Fruit fly (Drosophila melanogaster) whole organism, embryonic: Measurements from ENCODE around the gene CG15330.

Source experiments
- Abd-B ChIP-seq: fragments of 200-800 bp; sonication (Bioruptor generic); optimal IDR thresholded peaks from 2 replicates; lab custom pipeline; 2018; ENCODE audit warnings: missing biosample characterization, mild to moderate bottlenecking, missing genetic modification characterization, moderate library complexity
- Adf1 ChIP-seq: fragments of 200-800 bp; sonication (Bioruptor generic); IDR thresholded peaks from 2 replicates; pipeline ENCODE4 v1.3.6; 2022; ENCODE audit warnings: missing biosample characterization, missing genetic modification characterization
- CG10543 ChIP-seq: fragments of 200-800 bp; sonication (Bioruptor generic); optimal IDR thresholded peaks from 3 replicates; lab custom pipeline; 2017; ENCODE audit warnings: missing biosample characterization, mild to moderate bottlenecking, missing genetic modification characterization, moderate library complexity
- CG12659 ChIP-seq: fragments of 200-800 bp; sonication (Bioruptor generic); optimal IDR thresholded peaks from 3 replicates; lab custom pipeline; 2017; ENCODE audit warnings: mild to moderate bottlenecking, missing biosample characterization, missing genetic modification reagents, missing genetic modification characterization
- CG13424 ChIP-seq: fragments of 200-800 bp; sonication (Bioruptor generic); optimal IDR thresholded peaks from 2 replicates; lab custom pipeline; 2019; ENCODE audit warnings: missing biosample characterization, mild to moderate bottlenecking, missing genetic modification characterization, moderate library complexity
- CG13775 ChIP-seq: fragments of 200-800 bp; sonication (Bioruptor generic); optimal IDR thresholded peaks from 3 replicates; lab custom pipeline; 2017; ENCODE audit warnings: missing biosample characterization, mild to moderate bottlenecking, missing genetic modification characterization
- CG1529 ChIP-seq: fragments of 200-800 bp; sonication (Bioruptor generic); optimal IDR thresholded peaks from 3 replicates; lab custom pipeline; 2018; ENCODE audit warnings: missing biosample characterization, missing genetic modification characterization
- CG17361 ChIP-seq: fragments of 200-800 bp; sonication (Bioruptor generic); IDR thresholded peaks from 3 replicates; pipeline ENCODE4 v1.3.6; 2022; ENCODE audit warnings: missing biosample characterization, missing genetic modification characterization
- CG1792 ChIP-seq: fragments of 200-800 bp; sonication (Bioruptor generic); optimal IDR thresholded peaks from 2 replicates; lab custom pipeline; 2016; ENCODE audit warnings: missing biosample characterization, missing genetic modification characterization
- CG30403 ChIP-seq: fragments of 200-800 bp; sonication (Bioruptor generic); optimal IDR thresholded peaks from 3 replicates; lab custom pipeline; 2016; ENCODE audit warnings: missing biosample characterization, missing genetic modification characterization
- CG30431 ChIP-seq: fragments of 200-800 bp; sonication (Bioruptor generic); optimal IDR thresholded peaks from 2 replicates; lab custom pipeline; 2017; ENCODE audit warnings: missing biosample characterization, missing genetic modification characterization
- CG4282 ChIP-seq: fragments of 200-800 bp; sonication (Bioruptor generic); optimal IDR thresholded peaks from 2 replicates; lab custom pipeline; 2016; ENCODE audit warnings: missing biosample characterization, missing genetic modification characterization
- CG6813 ChIP-seq: fragments of 200-800 bp; sonication (Bioruptor generic); optimal IDR thresholded peaks from 2 replicates; lab custom pipeline; 2017; ENCODE audit warnings: missing biosample characterization, missing genetic modification characterization, mild to moderate bottlenecking, moderate library complexity, missing genetic modification reagents
- CG8359 ChIP-seq: fragments of 200-800 bp; sonication (Bioruptor generic); optimal IDR thresholded peaks from 2 replicates; lab custom pipeline; 2017; ENCODE audit warnings: missing biosample characterization, mild to moderate bottlenecking, missing genetic modification characterization, borderline replicate concordance
- CG9609 ChIP-seq: fragments of 200-800 bp; sonication (Bioruptor generic); optimal IDR thresholded peaks from 3 replicates; lab custom pipeline; 2016; ENCODE audit warnings: missing biosample characterization, missing genetic modification characterization
- CG9797 ChIP-seq: fragments of 200-800 bp; sonication (Bioruptor generic); optimal IDR thresholded peaks from 3 replicates; lab custom pipeline; 2018; ENCODE audit warnings: missing biosample characterization, mild to moderate bottlenecking, missing genetic modification characterization
- CG9932 ChIP-seq: fragments of 200-800 bp; sonication (Bioruptor generic); IDR thresholded peaks from 2 replicates; pipeline ENCODE4 v1.3.6; 2022; ENCODE audit warnings: missing biosample characterization, missing genetic modification characterization
- Deaf1 ChIP-seq: fragments of 200-800 bp; optimal IDR thresholded peaks from 3 replicates; lab custom pipeline; 2019; ENCODE audit warnings: missing biosample characterization, mild to moderate bottlenecking, missing genetic modification characterization, moderate library complexity
- Ets65A ChIP-seq: fragments of 200-800 bp; sonication (Bioruptor generic); peaks from one replicate; lab custom pipeline; 2016; ENCODE audit warnings: missing biosample characterization, missing genetic modification characterization
- HLH4C ChIP-seq: fragments of 200-800 bp; sonication (Bioruptor generic); IDR thresholded peaks from 3 replicates; pipeline ENCODE4 v1.3.6; 2022; ENCODE audit warnings: missing biosample characterization, missing genetic modification characterization; ENCODE audit not compliant: partially characterized antibody
- Hr51 ChIP-seq, 2 experiments: fragments of 200-800 bp; sonication (Bioruptor generic); optimal IDR thresholded peaks; 2 replicates in 1 of 2; 3 replicates in 1 of 2; lab custom pipeline; 2016 to 2018; ENCODE audit warnings: missing biosample characterization in 2 of 2, missing genetic modification characterization in 2 of 2, mild to moderate bottlenecking in 1 of 2, moderate library complexity in 1 of 2
- Mad ChIP-seq: fragments of 200-800 bp; sonication (Bioruptor generic); optimal IDR thresholded peaks from 2 replicates; lab custom pipeline; 2016; ENCODE audit warnings: missing biosample characterization, missing genetic modification characterization
- Med ChIP-seq: fragments of 200-800 bp; sonication (Bioruptor generic); peaks from one replicate; lab custom pipeline; 2016; ENCODE audit warnings: missing biosample characterization, missing genetic modification characterization, mild to moderate bottlenecking, inconsistent platforms, moderate library complexity
- Mes4 ChIP-seq: fragments of 200-800 bp; sonication (Bioruptor generic); optimal IDR thresholded peaks from 2 replicates; lab custom pipeline; 2016; ENCODE audit warnings: missing biosample characterization, missing genetic modification characterization
- NFAT ChIP-seq: fragments of 200-800 bp; sonication (Bioruptor generic); IDR thresholded peaks from 2 replicates; pipeline ENCODE4 v1.3.6; 2022; ENCODE audit warnings: missing biosample characterization, missing genetic modification characterization
- NK7.1 ChIP-seq: fragments of 200-800 bp; sonication (Bioruptor generic); optimal IDR thresholded peaks from 3 replicates; lab custom pipeline; 2016; ENCODE audit warnings: missing biosample characterization, missing genetic modification characterization
- Ravus ChIP-seq: fragments of 200-800 bp; sonication (Bioruptor generic); IDR thresholded peaks from 2 replicates; pipeline ENCODE4 v1.3.6; 2022; ENCODE audit warnings: missing biosample characterization, missing genetic modification characterization
- Scr ChIP-seq: fragments of 200-800 bp; sonication (Bioruptor generic); IDR thresholded peaks from 2 replicates; pipeline ENCODE4 v1.3.6; 2022; ENCODE audit warnings: missing biosample characterization, missing genetic modification characterization; ENCODE audit not compliant: partially characterized antibody
- Sin3A ChIP-seq: fragments of >200 bp; optimal IDR thresholded peaks from 2 replicates; lab custom pipeline; 2018
- Six4 ChIP-seq: fragments of 200-800 bp; sonication (Bioruptor generic); optimal IDR thresholded peaks from 2 replicates; lab custom pipeline; 2016; ENCODE audit warnings: missing biosample characterization, missing genetic modification characterization
- Vsx1 ChIP-seq: fragments of 200-800 bp; sonication (Bioruptor generic); optimal IDR thresholded peaks from 2 replicates; lab custom pipeline; 2017; ENCODE audit warnings: missing biosample characterization, mild to moderate bottlenecking, missing genetic modification characterization, missing genetic modification reagents
- ac ChIP-seq: fragments of 200-800 bp; sonication (Bioruptor generic); optimal IDR thresholded peaks from 3 replicates; lab custom pipeline; 2017; ENCODE audit warnings: missing biosample characterization, mild to moderate bottlenecking, missing genetic modification characterization
- ap ChIP-seq: fragments of 200-800 bp; sonication (Bioruptor generic); IDR thresholded peaks from 2 replicates; pipeline ENCODE4 v1.3.6; 2022; ENCODE audit warnings: missing biosample characterization, missing genetic modification characterization
- ase ChIP-seq: fragments of 200-800 bp; sonication (Bioruptor generic); IDR thresholded peaks from 3 replicates; pipeline ENCODE4 v1.3.6; 2022; ENCODE audit warnings: missing biosample characterization, missing genetic modification characterization
- cad ChIP-seq: fragments of >200 bp; optimal IDR thresholded peaks from 2 replicates; lab custom pipeline; 2017; ENCODE audit warnings: missing biosample characterization, missing genetic modification characterization
- ci ChIP-seq: fragments of 200-800 bp; sonication (Bioruptor generic); IDR thresholded peaks from 3 replicates; pipeline ENCODE4 v1.3.6; 2022; ENCODE audit warnings: missing biosample characterization, missing genetic modification characterization
- corto ChIP-seq: fragments of 200-800 bp; sonication (Bioruptor generic); optimal IDR thresholded peaks from 2 replicates; lab custom pipeline; 2016; ENCODE audit warnings: missing biosample characterization, mild to moderate bottlenecking, missing genetic modification characterization, moderate library complexity
- cwo ChIP-seq: fragments of 200-800 bp; sonication (Bioruptor generic); optimal IDR thresholded peaks from 3 replicates; lab custom pipeline; 2017; ENCODE audit warnings: missing biosample characterization, missing genetic modification characterization, mild to moderate bottlenecking, moderate library complexity, missing genetic modification reagents
- gce ChIP-seq: fragments of 200-800 bp; sonication (Bioruptor generic); IDR thresholded peaks from 3 replicates; pipeline ENCODE4 v1.3.6; 2022; ENCODE audit warnings: missing biosample characterization, missing genetic modification characterization
- gcm2 ChIP-seq: fragments of 200-800 bp; sonication (Bioruptor generic); optimal IDR thresholded peaks from 2 replicates; lab custom pipeline; 2016; ENCODE audit warnings: missing biosample characterization, missing genetic modification characterization
- gfzf ChIP-seq: fragments of 200-800 bp; sonication (Bioruptor generic); optimal IDR thresholded peaks from 2 replicates; lab custom pipeline; 2016; ENCODE audit warnings: missing biosample characterization, mild to moderate bottlenecking, missing genetic modification characterization, moderate library complexity
- jigr1 ChIP-seq: fragments of 200-800 bp; sonication (Bioruptor generic); IDR thresholded peaks from 3 replicates; pipeline ENCODE4 v1.3.6; 2022; ENCODE audit warnings: missing biosample characterization, missing genetic modification characterization
- klu ChIP-seq: fragments of 200-800 bp; sonication (Bioruptor generic); IDR thresholded peaks from 2 replicates; pipeline ENCODE4 v1.3.6; 2022; ENCODE audit warnings: missing biosample characterization, missing genetic modification characterization
- lilli ChIP-seq: fragments of 200-800 bp; sonication (Bioruptor generic); optimal IDR thresholded peaks from 3 replicates; lab custom pipeline; 2016; ENCODE audit warnings: missing biosample characterization, missing genetic modification characterization
- nerfin-2 ChIP-seq: fragments of 200-800 bp; sonication (Bioruptor generic); IDR thresholded peaks from 2 replicates; pipeline ENCODE4 v1.3.6; 2022; ENCODE audit warnings: missing biosample characterization, missing genetic modification characterization; ENCODE audit not compliant: partially characterized antibody
- p53 ChIP-seq: fragments of 200-800 bp; sonication (Bioruptor generic); optimal IDR thresholded peaks from 2 replicates; lab custom pipeline; 2016; ENCODE audit warnings: missing biosample characterization, missing genetic modification characterization
- pum ChIP-seq: fragments of 200-800 bp; sonication (Bioruptor generic); optimal IDR thresholded peaks from 2 replicates; lab custom pipeline; 2016; ENCODE audit warnings: missing biosample characterization, missing genetic modification characterization
- shn ChIP-seq: fragments of 200-800 bp; sonication (Bioruptor generic); optimal IDR thresholded peaks from 3 replicates; lab custom pipeline; 2016; ENCODE audit warnings: missing biosample characterization, missing genetic modification characterization
- stc ChIP-seq: fragments of 200-800 bp; sonication (Bioruptor generic); IDR thresholded peaks from 2 replicates; pipeline ENCODE4 v1.3.6; 2022; ENCODE audit warnings: missing biosample characterization, missing genetic modification characterization
- tio ChIP-seq: fragments of 200-800 bp; sonication (Bioruptor generic); optimal IDR thresholded peaks from 2 replicates; lab custom pipeline; 2017; ENCODE audit warnings: missing biosample characterization, missing genetic modification characterization, inconsistent platforms
- zf30C ChIP-seq: fragments of 200-800 bp; sonication (Bioruptor generic); optimal IDR thresholded peaks from 3 replicates; lab custom pipeline; 2018; ENCODE audit warnings: missing biosample characterization, mild to moderate bottlenecking, missing genetic modification characterization

The CG15330 gene

dm6 chrX:7934679-7935078 lies 21.2 kb upstream of the CG15330 start, which contains the start of gene RpS14b (continued):
- TF ChIP-seq Hr51 (GFP tag; optimal IDR thresholded peaks at IDR 0.05; lab: Kevin White, UChicago) (peak; percentile 29 to 63), Abd-B (GFP tag; lab: Kevin White, UChicago) (no peak), cad (no peak), zf30C (peak; percentile 50), CG9797 (GFP tag; lab: Kevin White, UChicago) (peak; percentile 48), Vsx1 (GFP tag; lab: Kevin White, UChicago) (peak; percentile 54), lilli (GFP tag; lab: Kevin White, UChicago) (peak; percentile 59), CG13424 (peak; percentile 23), gfzf (GFP tag; lab: Kevin White, UChicago) (peak; percentile 44), Six4 (no peak), CG6813 (peak; percentile 47), CG9932 (GFP tag; lab: Robert Waterston, UW) (peak; percentile 69), NFAT (GFP tag; lab: Robert Waterston, UW) (peak; percentile 82), ci (GFP tag; lab: Robert Waterston, UW) (peak; percentile 91), ac (no peak), Sin3A (peak; percentile 46), gcm2 (GFP tag; lab: Kevin White, UChicago) (peak; percentile 55), Adf1 (peak; percentile 54), CG1792 (GFP tag; lab: Kevin White, UChicago) (peak; percentile 50), NK7.1 (peak; percentile 43), ase (GFP tag; lab: Robert Waterston, UW) (peak; percentile 67; the same call in 2 of the 3 replicates), p53 (GFP tag; lab: Kevin White, UChicago) (peak; percentile 23), CG1529 (GFP tag; lab: Kevin White, UChicago) (no peak), gce (GFP tag; lab: Robert Waterston, UW) (peak; percentile 72; the same call in 2 of the 3 replicates), Med (peak; percentile 96), Ravus (no peak), CG30431 (GFP tag; lab: Kevin White, UChicago) (no peak), CG12659 (GFP tag; lab: Kevin White, UChicago) (peak; percentile 90), shn (GFP tag; lab: Kevin White, UChicago) (peak; percentile 40), Mes4 (peak; percentile 80), ap (GFP tag; lab: Robert Waterston, UW) (no peak; the same call in 1 of the 2 replicates), CG13775 (GFP tag; lab: Kevin White, UChicago) (peak; percentile 82), CG17361 (GFP tag; lab: Robert Waterston, UW) (peak; percentile 30; the same call in 1 of the 3 replicates), Deaf1 (peak; percentile 7), Mad (GFP tag; lab: Kevin White, UChicago) (peak; percentile 36), CG30403 (GFP tag; lab: Kevin White, UChicago) (peak; percentile 48), CG4282 (GFP tag; lab: Kevin White, UChicago) (peak; percentile 42), CG8359 (GFP tag; lab: Kevin White, UChicago) (no peak), corto (GFP tag; lab: Kevin White, UChicago) (no peak), jigr1 (no peak), CG9609 (GFP tag; lab: Kevin White, UChicago) (peak; percentile 53), Ets65A (GFP tag; lab: Kevin White, UChicago) (peak; percentile 86), cwo (peak; percentile 35), nerfin-2 (GFP tag; lab: Robert Waterston, UW) (0 out of 2 replicates have a peak, but pooled peaks have one; percentile 38), tio (GFP tag; lab: Kevin White, UChicago) (no peak), pum (GFP tag; lab: Kevin White, UChicago) (peak; percentile 3), Scr (peak; percentile 73), stc (GFP tag; lab: Robert Waterston, UW) (peak; percentile 65; the same call in 1 of the 2 replicates), klu (peak; percentile 23; the same call in 1 of the 2 replicates), CG10543 (GFP tag; lab: Kevin White, UChicago) (peak; percentile 76), HLH4C (GFP tag; lab: Robert Waterston, UW) (peak; percentile 72)
